Fruit fly (Drosophila melanogaster): ENCODE data around the gene Frq1.

The Frq1 gene

DNA sequence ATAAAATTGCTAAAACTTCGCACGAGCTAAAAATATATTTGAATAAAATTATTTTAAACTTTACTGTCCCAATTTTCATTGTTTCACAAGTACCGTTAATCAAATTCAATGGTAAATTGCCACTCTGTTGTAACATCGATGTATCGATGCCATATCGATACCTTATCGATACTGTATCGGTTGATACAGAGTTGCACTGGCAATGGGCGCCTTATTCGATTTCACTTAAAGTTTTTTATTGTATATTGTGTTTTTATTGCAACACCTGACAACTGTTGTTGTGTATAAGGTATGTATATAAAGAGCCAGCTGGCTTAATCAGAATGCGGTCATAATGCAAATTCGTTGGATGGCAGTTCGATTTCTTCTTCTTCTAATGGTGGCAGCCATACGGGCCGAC is 16.9 kb upstream of the Frq1 start, which contains the start of gene CG43229 (continued):
- TF ChIP-seq CG3838 (GFP tag; optimal IDR thresholded peaks at IDR 0.05) (no peak), Bteb2 (GFP tag; optimal IDR thresholded peaks at IDR 0.05) (no peak), ERR (GFP tag; optimal IDR thresholded peaks at IDR 0.05) (no peak), amos (GFP tag; IDR thresholded peaks at IDR 0.05; ENCODE audit: partially characterized antibody) (peak; percentile 87), crc (GFP tag; optimal IDR thresholded peaks at IDR 0.05) (no peak), Dll (GFP tag; IDR thresholded peaks at IDR 0.05; ENCODE audit: partially characterized antibody) (peak; percentile 71), Taf1 (GFP tag; IDR thresholded peaks at IDR 0.05) (no peak), kni (GFP tag; optimal IDR thresholded peaks at IDR 0.05) (no peak), CG14014 (GFP tag; IDR thresholded peaks at IDR 0.05) (no peak), CG9609 (GFP tag; optimal IDR thresholded peaks at IDR 0.05) (no peak), Spps (tag; optimal IDR thresholded peaks at IDR 0.05) (no peak), CG8290 (GFP tag; optimal IDR thresholded peaks at IDR 0.05) (peak; percentile 52), CG8290 (tag; optimal IDR thresholded peaks at IDR 0.05) (peak in 1 of 2 experiments; percentile 30), CG5953 (GFP tag; IDR thresholded peaks at IDR 0.05) (no peak), CG9876 (GFP tag; optimal IDR thresholded peaks at IDR 0.05) (no peak), CG4730 (GFP tag; IDR thresholded peaks at IDR 0.05) (no peak), H2.0 (GFP tag; IDR thresholded peaks at IDR 0.05) (no peak), inv (GFP tag; IDR thresholded peaks at IDR 0.05; ENCODE audit: partially characterized antibody) (peak; percentile 69), z (GFP tag; IDR thresholded peaks at IDR 0.05) (no peak), CG4854 (GFP tag; optimal IDR thresholded peaks at IDR 0.05) (no peak), ro (GFP tag; IDR thresholded peaks at IDR 0.05) (no peak), CG2202 (tag; optimal IDR thresholded peaks at IDR 0.05) (no peak), Mrtf (GFP tag; IDR thresholded peaks at IDR 0.05) (no peak), nmo (GFP tag; optimal IDR thresholded peaks at IDR 0.05) (no peak), gfzf (GFP tag; optimal IDR thresholded peaks at IDR 0.05) (no peak), Hmx (GFP tag; optimal IDR thresholded peaks at IDR 0.05) (no peak), chif (GFP tag; optimal IDR thresholded peaks at IDR 0.05) (no peak), odd (GFP tag; optimal IDR thresholded peaks at IDR 0.05) (no peak), ind (GFP tag; optimal IDR thresholded peaks at IDR 0.05) (no peak), oc (tag; optimal IDR thresholded peaks at IDR 0.05) (no peak), CG6813 (GFP tag; optimal IDR thresholded peaks at IDR 0.05) (no peak), cwo (GFP tag; optimal IDR thresholded peaks at IDR 0.05) (no peak), croc (GFP tag; conservative IDR thresholded peaks at IDR 0.05) (no peak), Jarid2 (GFP tag; optimal IDR thresholded peaks at IDR 0.05) (no peak), CG6854 (GFP tag; optimal IDR thresholded peaks at IDR 0.05) (no peak), Gsc (GFP tag; IDR thresholded peaks at IDR 0.05) (no peak), CG6272 (GFP tag; IDR thresholded peaks at IDR 0.05) (no peak), CG15011 (GFP tag; optimal IDR thresholded peaks at IDR 0.05) (no peak), CG2712 (tag; optimal IDR thresholded peaks at IDR 0.05) (no peak), tna (GFP tag; IDR thresholded peaks at IDR 0.05; ENCODE audit: partially characterized antibody) (peak; percentile 79), Bdp1 (GFP tag; optimal IDR thresholded peaks at IDR 0.05) (no peak), zfh2 (GFP tag; optimal IDR thresholded peaks at IDR 0.05) (no peak), ATbp (GFP tag; optimal IDR thresholded peaks at IDR 0.05) (no peak), GATAe (GFP tag; conservative IDR thresholded peaks at IDR 0.05) (no peak), sug (tag; optimal IDR thresholded peaks at IDR 0.05) (no peak), mld (GFP tag; IDR thresholded peaks at IDR 0.05; ENCODE audit: partially characterized antibody) (peak; percentile 76), CG9437 (GFP tag; optimal IDR thresholded peaks at IDR 0.05) (no peak), seq (GFP tag; IDR thresholded peaks at IDR 0.05) (no peak), Mad (GFP tag; optimal IDR thresholded peaks at IDR 0.05) (no peak), CG16863 (GFP tag; optimal IDR thresholded peaks at IDR 0.05) (peak; percentile 96), zf30C (GFP tag; optimal IDR thresholded peaks at IDR 0.05) (no peak), Optix (GFP tag; IDR thresholded peaks at IDR 0.05) (no peak)

Measured in whole organism, embryonic.